Fruit fly (Drosophila melanogaster) whole organism, pupa: ENCODE data around the gene CG33337.

Source experiments
- CG10348 ChIP-seq: fragments of 200-800 bp; sonication (Bioruptor generic); IDR thresholded peaks from 2 replicates; pipeline ENCODE4 v1.3.6; 2022; ENCODE audit warnings: missing biosample characterization, missing genetic modification characterization
- CG4496 ChIP-seq: fragments of 200-800 bp; sonication (Bioruptor generic); IDR thresholded peaks from 3 replicates; pipeline ENCODE4 v1.3.6; 2022; ENCODE audit warnings: missing biosample characterization, missing genetic modification characterization
- CG8159 ChIP-seq: fragments of 200-800 bp; sonication (Bioruptor generic); optimal IDR thresholded peaks from 3 replicates; lab custom pipeline; 2018; ENCODE audit warnings: missing biosample characterization, mild to moderate bottlenecking, missing genetic modification characterization, moderate library complexity
- EcR ChIP-seq: fragments of 200-800 bp; sonication (Bioruptor generic); optimal IDR thresholded peaks from 3 replicates; lab custom pipeline; 2019; ENCODE audit warnings: missing biosample characterization, missing genetic modification characterization, mild to moderate bottlenecking, moderate library complexity, missing genetic modification reagents

- no peak for TF ChIP-seq CG4496
- no peak for TF ChIP-seq EcR (GFP tag; lab: Kevin White, UChicago)
- TF ChIP-seq CG10348 (GFP tag; lab: Robert Waterston, UW) = no peak
- TF ChIP-seq CG8159 (tag; lab: Kevin White, UChicago) = no peak
These were observed at the start of gene CG33337 for dm6 chr3R:23592669-23593068.
